Worm (Caenorhabditis elegans): ENCODE results near the gene F46G11.4.

- no peak for TF ChIP-seq mdl-1 (tag; optimal IDR thresholded peaks at IDR 0.05)
- TF ChIP-seq egl-43 (GFP tag; IDR thresholded peaks at IDR 0.05) = no peak
- TF ChIP-seq lin-13 (GFP tag; optimal IDR thresholded peaks at IDR 0.05) = no peak
- TF ChIP-seq nhr-41 (GFP tag; IDR thresholded peaks at IDR 0.05) = no peak
- no peak for TF ChIP-seq zag-1 (tag; optimal IDR thresholded peaks at IDR 0.05)
- no peak for TF ChIP-seq ceh-28 (tag; optimal IDR thresholded peaks at IDR 0.05)
Observed at ce11 chrX:5839643-5840042, 41.1 kb upstream of the F46G11.4 start, which contains the start of gene dct-11.

All from whole organism, L4 larva.